Worm (Caenorhabditis elegans) whole organism, mixed stage, embryonic: Measurements from ENCODE around the gene F45E1.2.

Experiments
- blmp-1 ChIP-seq: fragments of 150-350 bp; optimal IDR thresholded peaks from 2 replicates; lab custom pipeline; 2014; ENCODE audit warnings: missing biosample characterization, missing genetic modification characterization
- ces-1 ChIP-seq: fragments of 150-350 bp; optimal IDR thresholded peaks from 2 replicates; lab custom pipeline; 2014; ENCODE audit warnings: missing biosample characterization, missing genetic modification reagents, missing genetic modification characterization
- elt-1 ChIP-seq: sonication (generic microtip); optimal IDR thresholded peaks from 2 replicates; lab custom pipeline; 2017; ENCODE audit warnings: missing genetic modification characterization, mild to moderate bottlenecking, missing compliant biosample characterization, antibody characterized with exemption, moderate library complexity, borderline replicate concordance; ENCODE audit not compliant: insufficient read depth
- elt-3 ChIP-seq: fragments of 150-350 bp; optimal IDR thresholded peaks from 2 replicates; lab custom pipeline; 2014; ENCODE audit warnings: missing biosample characterization, missing genetic modification characterization
- nhr-237 ChIP-seq: fragments of 150-350 bp; optimal IDR thresholded peaks from 2 replicates; lab custom pipeline; 2014; ENCODE audit warnings: missing biosample characterization, missing genetic modification characterization
- pha-4 ChIP-seq: fragments of 150-350 bp; optimal IDR thresholded peaks from 2 replicates; lab custom pipeline; 2018; ENCODE audit warnings: missing biosample characterization, missing genetic modification reagents, missing genetic modification characterization
- snpc-4 ChIP-seq: fragments of 150-350 bp; optimal IDR thresholded peaks from 2 replicates; lab custom pipeline; 2014; ENCODE audit warnings: missing biosample characterization, missing genetic modification characterization
- ztf-11 ChIP-seq: fragments of 150-350 bp; optimal IDR thresholded peaks from 2 replicates; lab custom pipeline; 2014; ENCODE audit warnings: missing biosample characterization, missing genetic modification characterization

DNA sequence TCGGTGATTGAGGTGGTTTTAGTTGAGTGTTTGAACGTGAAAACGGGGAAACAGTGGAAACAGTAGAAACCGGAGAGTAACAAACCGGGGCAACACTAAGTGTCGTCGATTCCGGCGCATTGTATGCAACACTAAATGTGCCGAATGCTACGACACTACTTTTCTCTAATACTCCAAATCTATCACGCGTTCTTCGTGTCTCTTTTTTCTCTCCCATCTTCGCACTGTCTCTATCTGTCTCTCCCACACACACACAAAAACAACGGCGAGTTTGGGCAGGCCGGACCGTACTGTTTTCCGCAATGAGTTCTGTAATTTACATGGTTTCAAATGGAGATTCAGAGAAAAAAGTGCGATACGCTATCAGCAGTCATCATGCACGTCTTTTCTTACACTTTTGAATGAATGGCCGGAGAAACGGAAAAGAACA, 41.5 kb upstream of the F45E1.2 start:
- TF ChIP-seq pha-4: no peak
- TF ChIP-seq nhr-237 (tag; lab: Kevin White, UChicago): no peak
- no peak for TF ChIP-seq ces-1 (GFP tag; lab: Kevin White, UChicago)
- TF ChIP-seq elt-3 (tag; lab: Kevin White, UChicago): no peak
- TF ChIP-seq snpc-4 (tag; lab: Kevin White, UChicago): no peak
- no peak for TF ChIP-seq blmp-1 (tag; lab: Kevin White, UChicago)
- TF ChIP-seq ztf-11 (tag; lab: Kevin White, UChicago): no peak
- TF ChIP-seq elt-1 (tag; lab: Kevin White, UChicago): no peak
